Worm (Caenorhabditis elegans): Measurements from ENCODE around the gene elof-1.

elof-1 gene

DNA sequence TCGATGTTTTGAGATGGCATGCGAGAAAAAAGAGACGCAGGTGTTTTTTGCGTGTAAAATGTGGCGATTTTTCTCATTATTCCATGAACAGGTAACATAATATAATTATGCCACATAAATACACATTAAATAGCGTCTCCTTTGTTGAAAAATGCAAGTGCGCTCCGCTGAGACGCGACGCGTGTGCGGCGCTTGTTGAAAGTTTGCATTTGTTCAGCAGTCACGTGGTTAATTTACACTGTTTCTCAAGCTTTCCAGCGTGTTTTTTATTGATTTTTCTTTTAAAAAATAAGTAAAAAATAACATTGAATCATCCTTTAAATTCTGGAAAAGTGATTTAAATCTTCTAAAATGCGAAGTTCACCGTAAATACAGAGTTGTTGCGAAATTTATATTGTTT is 50.1 kb downstream of the elof-1 start (continued):
- TF ChIP-seq skn-1 (tag; optimal IDR thresholded peaks at IDR 0.05) (peak; percentile 93), pqm-1 (tag; optimal IDR thresholded peaks at IDR 0.05) (no peak), nhr-237 (tag; optimal IDR thresholded peaks at IDR 0.05) (peak; percentile 59), mab-9 (GFP tag; IDR thresholded peaks at IDR 0.05) (no peak), nhr-90 (tag; optimal IDR thresholded peaks at IDR 0.05; ENCODE audit: poor library complexity) (peak; percentile 81), ets-5 (GFP tag; IDR thresholded peaks at IDR 0.05) (no peak), nhr-85 (tag) (peak; percentile 93), zip-4 (GFP tag; optimal IDR thresholded peaks at IDR 0.05) (peak; percentile 67), lin-39 (tag; optimal IDR thresholded peaks at IDR 0.05) (peak; percentile 60), nhr-84 (tag; optimal IDR thresholded peaks at IDR 0.05) (no peak), ces-1 (GFP tag; optimal IDR thresholded peaks at IDR 0.05) (no peak), rnt-1 (tag; optimal IDR thresholded peaks at IDR 0.05) (peak; percentile 76), C34B4.2 (tag; optimal IDR thresholded peaks at IDR 0.05) (no peak), efl-1 (optimal IDR thresholded peaks at IDR 0.05) (peak; percentile 87 to 90), efl-1 (GFP tag; optimal IDR thresholded peaks at IDR 0.05 in 1 of 2) (peak; percentile 84 to 98), snu-23 (GFP tag; optimal IDR thresholded peaks at IDR 0.05) (peak; percentile 95), nhr-28 (tag; optimal IDR thresholded peaks at IDR 0.05) (no peak), nhr-47 (tag; optimal IDR thresholded peaks at IDR 0.05) (peak; percentile 89), unc-30 (tag; optimal IDR thresholded peaks at IDR 0.05) (no peak), mdl-1 (tag; optimal IDR thresholded peaks at IDR 0.05) (peak; percentile 23 to 98), nhr-11 (tag; optimal IDR thresholded peaks at IDR 0.05) (no peak), F16B12.6 (tag; optimal IDR thresholded peaks at IDR 0.05) (peak; percentile 68), mef-2 (tag; optimal IDR thresholded peaks at IDR 0.05) (no peak), ceh-8 (GFP tag; optimal IDR thresholded peaks at IDR 0.05) (peak; percentile 50), egl-27 (tag; optimal IDR thresholded peaks at IDR 0.05) (no peak), mep-1 (tag; optimal IDR thresholded peaks at IDR 0.05) (peak; percentile 97), lin-35 (GFP tag; optimal IDR thresholded peaks at IDR 0.05) (peak; percentile 89 to 91), snpc-4 (tag; optimal IDR thresholded peaks at IDR 0.05) (peak; percentile 84), Y116A8C.19 (tag; optimal IDR thresholded peaks at IDR 0.05; ENCODE audit: borderline replicate concordance) (no peak), vab-15 (tag; optimal IDR thresholded peaks at IDR 0.05) (no peak), ceh-88 (GFP tag; IDR thresholded peaks at IDR 0.05) (no peak; the same call in 1 of the 2 replicates), ceh-82 (tag; optimal IDR thresholded peaks at IDR 0.05) (peak; percentile 64 to 91 (median 69)), lir-3 (tag; optimal IDR thresholded peaks at IDR 0.05; ENCODE audit: poor library complexity) (peak; percentile 72), ztf-11 (tag; optimal IDR thresholded peaks at IDR 0.05) (peak in 1 of 2 experiments; percentile 48), ceh-63 (GFP tag; optimal IDR thresholded peaks at IDR 0.05) (no peak), fkh-8 (tag; optimal IDR thresholded peaks at IDR 0.05) (peak; percentile 90), sox-4 (tag; optimal IDR thresholded peaks at IDR 0.05) (peak; percentile 37), nhr-19 (GFP tag; conservative IDR thresholded peaks at IDR 0.05) (peak; percentile 80), lsy-2 (tag; optimal IDR thresholded peaks at IDR 0.05) (peak; percentile 87 to 95), unc-130 (tag; optimal IDR thresholded peaks at IDR 0.05) (peak; percentile 99), blmp-1 (tag; optimal IDR thresholded peaks at IDR 0.05) (peak; percentile 75), nhr-20 (tag; optimal IDR thresholded peaks at IDR 0.05) (peak; percentile 91), alr-1 (tag; optimal IDR thresholded peaks at IDR 0.05; ENCODE audit: borderline replicate concordance) (no peak), jun-1 (tag; optimal IDR thresholded peaks at IDR 0.05) (peak; percentile 56), isw-1 (GFP tag; IDR thresholded peaks at IDR 0.05) (peak; percentile 74), swsn-7 (tag; optimal IDR thresholded peaks at IDR 0.05) (peak; percentile 83), lin-14 (GFP tag; optimal IDR thresholded peaks at IDR 0.05) (peak; percentile 94), nhr-77 (tag; optimal IDR thresholded peaks at IDR 0.05) (peak; percentile 88), ztf-4 (tag; optimal IDR thresholded peaks at IDR 0.05) (peak; percentile 64), nhr-12 (tag; optimal IDR thresholded peaks at IDR 0.05) (no peak), dsc-1 (tag; optimal IDR thresholded peaks at IDR 0.05) (peak; percentile 84), elt-3 (tag; optimal IDR thresholded peaks at IDR 0.05) (peak in 2 of 6 experiments; percentile 45 to 93), zag-1 (tag; optimal IDR thresholded peaks at IDR 0.05) (no peak), ama-1 (optimal IDR thresholded peaks at IDR 0.05) (peak; percentile 34)

Measured in whole organism, L1 larva.